Fruit fly (Drosophila melanogaster) whole organism, embryonic: ENCODE results near the gene sni.

Source experiments
- Atf-2 ChIP-seq: fragments of 200-800 bp; sonication (Bioruptor generic); optimal IDR thresholded peaks from 2 replicates; lab custom pipeline; 2016; ENCODE audit warnings: missing biosample characterization, missing genetic modification characterization
- CG10209 ChIP-seq: fragments of 200-800 bp; sonication (Bioruptor generic); optimal IDR thresholded peaks from 3 replicates; lab custom pipeline; 2017; ENCODE audit warnings: missing biosample characterization, mild to moderate bottlenecking, missing genetic modification characterization, missing genetic modification reagents
- CG10321 ChIP-seq: fragments of 200-800 bp; sonication (Bioruptor generic); IDR thresholded peaks from 2 replicates; pipeline ENCODE4 v1.3.6; 2022; ENCODE audit warnings: missing biosample characterization, missing genetic modification characterization
- CG10654 ChIP-seq: fragments of 200-800 bp; sonication (Bioruptor generic); optimal IDR thresholded peaks from 2 replicates; lab custom pipeline; 2016; ENCODE audit warnings: missing biosample characterization, missing genetic modification characterization
- CG10959 ChIP-seq: fragments of 200-800 bp; sonication (Bioruptor generic); IDR thresholded peaks from 2 replicates; pipeline ENCODE4 v1.3.6; 2022; ENCODE audit warnings: missing biosample characterization, missing genetic modification characterization
- CG10979 ChIP-seq: fragments of 200-800 bp; sonication (Bioruptor generic); optimal IDR thresholded peaks from 2 replicates; lab custom pipeline; 2018; ENCODE audit warnings: missing biosample characterization, mild to moderate bottlenecking, missing genetic modification characterization, moderate library complexity
- CG13624 ChIP-seq: fragments of 200-800 bp; sonication (Bioruptor generic); optimal IDR thresholded peaks from 2 replicates; lab custom pipeline; 2016; ENCODE audit warnings: missing biosample characterization, missing genetic modification characterization
- CG13894 ChIP-seq: fragments of 200-800 bp; sonication (Bioruptor generic); optimal IDR thresholded peaks from 3 replicates; lab custom pipeline; 2018; ENCODE audit warnings: missing biosample characterization, mild to moderate bottlenecking, missing genetic modification characterization, moderate library complexity
- CG17328 ChIP-seq: fragments of 200-800 bp; sonication (Bioruptor generic); IDR thresholded peaks from 2 replicates; pipeline ENCODE4 v1.3.6; 2022; ENCODE audit warnings: missing biosample characterization, missing genetic modification characterization
- CG3163 ChIP-seq: fragments of 200-800 bp; sonication (Bioruptor generic); optimal IDR thresholded peaks from 3 replicates; lab custom pipeline; 2016; ENCODE audit warnings: missing biosample characterization, missing genetic modification characterization
- CG33213 ChIP-seq: fragments of 200-800 bp; sonication (Bioruptor generic); optimal IDR thresholded peaks from 3 replicates; lab custom pipeline; 2016; ENCODE audit warnings: missing biosample characterization, missing genetic modification characterization
- CG3726 ChIP-seq: fragments of 200-800 bp; sonication (Bioruptor generic); IDR thresholded peaks from 3 replicates; pipeline ENCODE4, ENCODE4 v1.3.6; 2022; ENCODE audit warnings: missing biosample characterization, missing genetic modification characterization
- CG4730 ChIP-seq: fragments of 200-800 bp; sonication (Bioruptor generic); IDR thresholded peaks from 2 replicates; pipeline ENCODE4 v1.3.6; 2022; ENCODE audit warnings: missing biosample characterization, missing genetic modification characterization
- CG6813 ChIP-seq: fragments of 200-800 bp; sonication (Bioruptor generic); optimal IDR thresholded peaks from 2 replicates; lab custom pipeline; 2017; ENCODE audit warnings: missing biosample characterization, missing genetic modification characterization, mild to moderate bottlenecking, moderate library complexity, missing genetic modification reagents
- CG9215 ChIP-seq: fragments of 200-800 bp; sonication (Bioruptor generic); IDR thresholded peaks from 2 replicates; pipeline ENCODE4 v1.3.6; 2022; ENCODE audit warnings: missing biosample characterization, missing genetic modification characterization
- CG9932 ChIP-seq: fragments of 200-800 bp; sonication (Bioruptor generic); IDR thresholded peaks from 2 replicates; pipeline ENCODE4 v1.3.6; 2022; ENCODE audit warnings: missing biosample characterization, missing genetic modification characterization
- CHES-1-like ChIP-seq: fragments of 200-800 bp; sonication (Bioruptor generic); optimal IDR thresholded peaks from 2 replicates; lab custom pipeline; 2016; ENCODE audit warnings: missing biosample characterization, missing genetic modification characterization
- CTCF ChIP-seq: fragments of 200-800 bp; sonication (Bioruptor generic); optimal IDR thresholded peaks from 2 replicates; lab custom pipeline; 2017; ENCODE audit warnings: missing biosample characterization, mild to moderate bottlenecking, missing genetic modification characterization, moderate library complexity
- Dp ChIP-seq: fragments of 200-800 bp; sonication (Bioruptor generic); optimal IDR thresholded peaks from 2 replicates; lab custom pipeline; 2018; ENCODE audit warnings: missing biosample characterization, mild to moderate bottlenecking, missing genetic modification characterization, moderate library complexity
- Dref ChIP-seq: fragments of 200-800 bp; sonication (Bioruptor generic); IDR thresholded peaks from 2 replicates; pipeline ENCODE4 v1.3.6; 2022; ENCODE audit warnings: missing biosample characterization, missing genetic modification characterization
- Ets97D ChIP-seq: fragments of 200-800 bp; sonication (Bioruptor generic); optimal IDR thresholded peaks from 3 replicates; lab custom pipeline; 2016; ENCODE audit warnings: missing biosample characterization, missing genetic modification characterization
- Fer1 ChIP-seq: fragments of 200-800 bp; sonication (Bioruptor generic); optimal IDR thresholded peaks from 2 replicates; lab custom pipeline; 2017; ENCODE audit warnings: missing biosample characterization, mild to moderate bottlenecking, missing genetic modification characterization
- H2.0 ChIP-seq: fragments of 200-800 bp; sonication (Bioruptor generic); IDR thresholded peaks from 2 replicates; pipeline ENCODE4 v1.3.6; 2022; ENCODE audit warnings: missing biosample characterization, missing genetic modification characterization
- HLH3B ChIP-seq: fragments of 200-800 bp; sonication (Bioruptor generic); IDR thresholded peaks from 2 replicates; pipeline ENCODE4 v1.3.6; 2022; ENCODE audit warnings: missing biosample characterization, missing genetic modification characterization
- Hr39 ChIP-seq: fragments of >200 bp; optimal IDR thresholded peaks from 2 replicates; lab custom pipeline; 2017
- Jarid2 ChIP-seq: fragments of 200-800 bp; sonication (Bioruptor generic); optimal IDR thresholded peaks from 3 replicates; lab custom pipeline; 2017; ENCODE audit warnings: mild to moderate bottlenecking, missing biosample characterization, missing genetic modification reagents, missing genetic modification characterization
- Mad ChIP-seq: fragments of 200-800 bp; sonication (Bioruptor generic); optimal IDR thresholded peaks from 2 replicates; lab custom pipeline; 2016; ENCODE audit warnings: missing biosample characterization, missing genetic modification characterization
- Myb ChIP-seq: fragments of 200-800 bp; sonication (Bioruptor generic); optimal IDR thresholded peaks from 2 replicates; lab custom pipeline; 2016; ENCODE audit warnings: missing biosample characterization, missing genetic modification characterization
- Optix ChIP-seq: fragments of 200-800 bp; sonication (Bioruptor generic); IDR thresholded peaks from 3 replicates; pipeline ENCODE4 v1.3.6; 2022; ENCODE audit warnings: missing biosample characterization, missing genetic modification characterization
- Trl ChIP-seq, 3 experiments: fragments of >200 bp in 2 of 3; fragments of 200-800 bp in 1 of 3; sonication (Bioruptor generic) in 1 of 3; optimal IDR thresholded peaks; 2 replicates in 1 of 3; 3 replicates in 2 of 3; lab custom pipeline; 2016 to 2017; ENCODE audit warnings: missing biosample characterization in 1 of 3, missing genetic modification characterization in 1 of 3
- ab ChIP-seq: fragments of 200-800 bp; sonication (Bioruptor generic); optimal IDR thresholded peaks from 2 replicates; lab custom pipeline; 2016; ENCODE audit warnings: missing biosample characterization, missing genetic modification characterization
- ato ChIP-seq: fragments of 200-800 bp; sonication (Bioruptor generic); IDR thresholded peaks from 2 replicates; pipeline ENCODE4 v1.3.6; 2022; ENCODE audit warnings: missing biosample characterization, missing genetic modification characterization; ENCODE audit not compliant: partially characterized antibody
- bbx ChIP-seq: fragments of 200-800 bp; sonication (Bioruptor generic); IDR thresholded peaks from 2 replicates; pipeline ENCODE4 v1.3.6; 2022; ENCODE audit warnings: missing biosample characterization, missing genetic modification characterization; ENCODE audit not compliant: partially characterized antibody
- corto ChIP-seq: fragments of 200-800 bp; sonication (Bioruptor generic); optimal IDR thresholded peaks from 2 replicates; lab custom pipeline; 2016; ENCODE audit warnings: missing biosample characterization, mild to moderate bottlenecking, missing genetic modification characterization, moderate library complexity
- dm ChIP-seq: fragments of 200-800 bp; sonication (Bioruptor generic); optimal IDR thresholded peaks from 3 replicates; lab custom pipeline; 2016; ENCODE audit warnings: missing biosample characterization, missing genetic modification characterization
- esg ChIP-seq: fragments of 200-800 bp; sonication (Bioruptor generic); conservative IDR thresholded peaks from 2 replicates; pipeline ENCODE4 v1.3.6; 2022; ENCODE audit warnings: missing biosample characterization, missing genetic modification characterization
- gro ChIP-seq: fragments of 200-800 bp; sonication (Bioruptor generic); optimal IDR thresholded peaks from 2 replicates; lab custom pipeline; 2016; ENCODE audit warnings: missing biosample characterization, missing genetic modification characterization
- hb ChIP-seq: fragments of 200-800 bp; sonication (Bioruptor generic); IDR thresholded peaks from 3 replicates; pipeline ENCODE4 v1.3.6; 2022; ENCODE audit warnings: missing biosample characterization, missing genetic modification characterization; ENCODE audit not compliant: partially characterized antibody
- hth ChIP-seq: fragments of >200 bp; optimal IDR thresholded peaks from 2 replicates; lab custom pipeline; 2017; ENCODE audit warnings: inconsistent platforms
- jigr1 ChIP-seq: fragments of 200-800 bp; sonication (Bioruptor generic); IDR thresholded peaks from 3 replicates; pipeline ENCODE4 v1.3.6; 2022; ENCODE audit warnings: missing biosample characterization, missing genetic modification characterization
- lilli ChIP-seq: fragments of 200-800 bp; sonication (Bioruptor generic); optimal IDR thresholded peaks from 3 replicates; lab custom pipeline; 2016; ENCODE audit warnings: missing biosample characterization, missing genetic modification characterization
- org-1 ChIP-seq: fragments of 200-800 bp; sonication (Bioruptor generic); optimal IDR thresholded peaks from 2 replicates; lab custom pipeline; 2017; ENCODE audit warnings: missing biosample characterization, missing genetic modification characterization
- p53 ChIP-seq: fragments of 200-800 bp; sonication (Bioruptor generic); optimal IDR thresholded peaks from 2 replicates; lab custom pipeline; 2016; ENCODE audit warnings: missing biosample characterization, missing genetic modification characterization
- pfk ChIP-seq: fragments of 200-800 bp; sonication (Bioruptor generic); optimal IDR thresholded peaks from 2 replicates; lab custom pipeline; 2018; ENCODE audit warnings: missing biosample characterization, mild to moderate bottlenecking, missing genetic modification characterization, moderate library complexity
- prd ChIP-seq, 3 experiments: fragments of >200 bp in 2 of 3; fragments of 200-800 bp in 1 of 3; sonication (Bioruptor generic) in 1 of 3; optimal IDR thresholded peaks in 2 of 3; IDR thresholded peaks in 1 of 3; 2 replicates in 2 of 3; 3 replicates in 1 of 3; pipeline versions ENCODE4 v1.3.6 to Lab custom; 2017 to 2022; ENCODE audit warnings: missing biosample characterization in 1 of 3, missing genetic modification characterization in 1 of 3
- pros ChIP-seq: fragments of 200-800 bp; sonication (Bioruptor generic); optimal IDR thresholded peaks from 3 replicates; lab custom pipeline; 2019; ENCODE audit warnings: missing biosample characterization, mild to moderate bottlenecking, missing genetic modification characterization, moderate library complexity
- repo ChIP-seq: fragments of 200-800 bp; sonication (Bioruptor generic); optimal IDR thresholded peaks from 2 replicates; lab custom pipeline; 2016; ENCODE audit warnings: missing biosample characterization, missing genetic modification characterization
- salm ChIP-seq: fragments of 200-800 bp; sonication (Bioruptor generic); optimal IDR thresholded peaks from 2 replicates; lab custom pipeline; 2018; ENCODE audit warnings: missing biosample characterization, mild to moderate bottlenecking, missing genetic modification characterization
- sd ChIP-seq: fragments of 200-800 bp; sonication (Bioruptor generic); optimal IDR thresholded peaks from 3 replicates; lab custom pipeline; 2018; ENCODE audit warnings: missing biosample characterization, mild to moderate bottlenecking, missing genetic modification characterization, moderate library complexity
- trem ChIP-seq: fragments of 200-800 bp; optimal IDR thresholded peaks from 3 replicates; lab custom pipeline; 2019; ENCODE audit warnings: missing biosample characterization, mild to moderate bottlenecking, missing genetic modification characterization, moderate library complexity
- vvl ChIP-seq: fragments of 200-800 bp; sonication (Bioruptor generic); IDR thresholded peaks from 2 replicates; pipeline ENCODE4 v1.3.6; 2022; ENCODE audit warnings: missing biosample characterization, missing genetic modification characterization

The sni gene

DNA sequence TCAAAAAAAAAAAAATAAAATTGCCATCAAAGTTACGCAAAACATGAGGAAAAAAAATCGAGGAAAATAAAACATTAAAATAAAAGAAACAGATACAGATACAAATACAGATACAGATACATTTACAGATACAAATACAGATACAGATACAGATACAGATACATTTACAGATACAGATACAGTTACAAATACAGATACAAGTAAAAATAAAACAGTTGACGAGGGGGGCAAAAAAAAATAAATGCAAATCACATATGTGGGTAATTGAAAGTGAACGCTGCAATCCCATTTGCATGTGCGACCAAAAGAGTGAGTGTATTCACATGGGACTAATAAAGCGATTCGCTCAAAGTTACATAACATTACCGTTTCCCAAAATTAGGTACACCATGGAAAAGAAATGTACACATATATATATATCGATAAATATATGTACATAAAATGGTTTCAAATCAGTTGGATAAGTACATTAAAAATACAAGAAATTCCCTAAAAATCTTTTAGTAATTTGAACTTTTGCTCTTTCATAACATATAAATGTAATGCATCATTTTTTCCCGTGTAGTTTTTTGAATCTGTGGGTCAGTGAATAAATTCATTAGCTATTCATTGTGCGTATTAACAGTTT, 38.1 kb downstream of the sni start (continued):
- TF ChIP-seq bbx (GFP tag; lab: Robert Waterston, UW) (no peak), Hr39 (lab: Kevin White, UChicago) (no peak), HLH3B (GFP tag; lab: Robert Waterston, UW) (peak; percentile 44; the same call in 1 of the 2 replicates), CG17328 (GFP tag; lab: Robert Waterston, UW) (no peak), CG10209 (GFP tag; lab: Kevin White, UChicago) (no peak), CG33213 (GFP tag; lab: Kevin White, UChicago) (no peak), Myb (no peak), Dref (GFP tag; lab: Robert Waterston, UW) (no peak), prd (optimal IDR thresholded peaks at IDR 0.05; lab: Kevin White, UChicago) (no peak), prd (GFP tag; IDR thresholded peaks at IDR 0.05; lab: Robert Waterston, UW) (0 out of 3 replicates have a peak, but pooled peaks have one; percentile 21), CG4730 (no peak), CHES-1-like (GFP tag; lab: Kevin White, UChicago) (no peak), vvl (GFP tag; lab: Robert Waterston, UW) (peak; percentile 72), salm (tag; lab: Kevin White, UChicago) (peak; percentile 35), Dp (GFP tag; lab: Kevin White, UChicago) (no peak), Ets97D (GFP tag; lab: Kevin White, UChicago) (no peak), pros (GFP tag; lab: Kevin White, UChicago) (no peak), org-1 (no peak), lilli (GFP tag; lab: Kevin White, UChicago) (no peak), dm (GFP tag; lab: Kevin White, UChicago) (no peak), gro (GFP tag; lab: Kevin White, UChicago) (no peak), CG10654 (no peak), corto (no peak), Fer1 (GFP tag; lab: Kevin White, UChicago) (peak; percentile 5), CG9932 (GFP tag; lab: Robert Waterston, UW) (no peak), H2.0 (GFP tag; lab: Robert Waterston, UW) (peak; percentile 47; the same call in 1 of the 2 replicates), CG6813 (GFP tag; lab: Kevin White, UChicago) (no peak), trem (tag; lab: Kevin White, UChicago) (no peak), Jarid2 (GFP tag; lab: Kevin White, UChicago) (no peak), CG13894 (tag; lab: Kevin White, UChicago) (no peak), esg (GFP tag; lab: Robert Waterston, UW) (0 out of 2 replicates have a peak, but pooled peaks have one; percentile 11), hb (GFP tag; lab: Robert Waterston, UW) (no peak), CG9215 (GFP tag; lab: Robert Waterston, UW) (no peak), CG13624 (no peak), ato (no peak), CTCF (no peak), hth (lab: Kevin White, UChicago) (no peak), CG10959 (no peak), CG3163 (GFP tag; lab: Kevin White, UChicago) (no peak), CG3726 (no peak), ab (no peak), Optix (GFP tag; lab: Robert Waterston, UW) (no peak), p53 (no peak), Trl (optimal IDR thresholded peaks at IDR 0.05; lab: Kevin White, UChicago) (no peak), Trl (GFP tag; optimal IDR thresholded peaks at IDR 0.05; lab: Kevin White, UChicago) (no peak), jigr1 (no peak), CG10979 (tag; lab: Kevin White, UChicago) (peak; percentile 22), CG10321 (GFP tag; lab: Robert Waterston, UW) (no peak), sd (tag; lab: Kevin White, UChicago) (no peak), pfk (no peak), Atf-2 (GFP tag; lab: Kevin White, UChicago) (no peak), repo (GFP tag; lab: Kevin White, UChicago) (no peak), Mad (no peak)
